Worm (Caenorhabditis elegans) whole organism, mixed stage, embryonic: ENCODE measurements around the gene lelo-3.

ENCODE experiments used
- blmp-1 ChIP-seq: fragments of 150-350 bp; optimal IDR thresholded peaks from 2 replicates; lab custom pipeline; 2014; ENCODE audit warnings: missing biosample characterization, missing genetic modification characterization
- mep-1 ChIP-seq: fragments of 150-350 bp; optimal IDR thresholded peaks from 2 replicates; lab custom pipeline; 2017; ENCODE audit warnings: missing biosample characterization, missing genetic modification reagents, missing genetic modification characterization, inconsistent platforms
- nhr-2 ChIP-seq: fragments of 150-350 bp; optimal IDR thresholded peaks from 2 replicates; lab custom pipeline; 2014; ENCODE audit warnings: missing biosample characterization, missing genetic modification characterization
- nhr-76 ChIP-seq: sonication (generic microtip); optimal IDR thresholded peaks from 2 replicates; lab custom pipeline; 2017; ENCODE audit warnings: missing biosample characterization, missing genetic modification characterization
- pha-4 ChIP-seq: fragments of 150-350 bp; optimal IDR thresholded peaks from 2 replicates; lab custom pipeline; 2018; ENCODE audit warnings: missing biosample characterization, missing genetic modification reagents, missing genetic modification characterization
- snpc-4 ChIP-seq: fragments of 150-350 bp; optimal IDR thresholded peaks from 2 replicates; lab custom pipeline; 2014; ENCODE audit warnings: missing biosample characterization, missing genetic modification characterization
- unc-39 ChIP-seq: fragments of 150-350 bp; optimal IDR thresholded peaks from 2 replicates; lab custom pipeline; 2014; ENCODE audit warnings: missing biosample characterization, missing genetic modification characterization
- unc-62 ChIP-seq: fragments of 150-350 bp; optimal IDR thresholded peaks from 2 replicates; lab custom pipeline; 2014; ENCODE audit warnings: missing biosample characterization, missing genetic modification reagents, missing genetic modification characterization

ce11 chrX:6052744-6053143 is 30.4 kb upstream of the lelo-3 start, which contains the start of gene C45B2.6:
- TF ChIP-seq unc-39 (tag; lab: Kevin White, UChicago) (no peak), nhr-76 (tag; lab: Kevin White, UChicago) (no peak), snpc-4 (tag; lab: Kevin White, UChicago) (no peak), nhr-2 (tag; lab: Kevin White, UChicago) (no peak), pha-4 (tag; lab: Kevin White, UChicago) (no peak), mep-1 (no peak), unc-62 (GFP tag; lab: Kevin White, UChicago) (no peak), blmp-1 (no peak)
